Fruit fly (Drosophila melanogaster) whole organism, embryonic: ENCODE data around the gene CG32564.

Experiments used
- CG10267 ChIP-seq: fragments of 200-800 bp; sonication (Bioruptor generic); optimal IDR thresholded peaks from 2 replicates; lab custom pipeline; 2018; ENCODE audit warnings: missing biosample characterization, mild to moderate bottlenecking, missing genetic modification characterization, moderate library complexity
- CG3995 ChIP-seq: fragments of 200-800 bp; sonication (Bioruptor generic); optimal IDR thresholded peaks from 3 replicates; lab custom pipeline; 2016; ENCODE audit warnings: missing biosample characterization, missing genetic modification characterization
- az2 ChIP-seq: fragments of 200-800 bp; sonication (Bioruptor generic); optimal IDR thresholded peaks from 3 replicates; lab custom pipeline; 2016; ENCODE audit warnings: missing biosample characterization, missing genetic modification characterization
- esg ChIP-seq: fragments of 200-800 bp; sonication (Bioruptor generic); conservative IDR thresholded peaks from 2 replicates; pipeline ENCODE4 v1.3.6; 2022; ENCODE audit warnings: missing biosample characterization, missing genetic modification characterization
- fd102C ChIP-seq: fragments of 200-800 bp; sonication (Bioruptor generic); optimal IDR thresholded peaks from 2 replicates; lab custom pipeline; 2018; ENCODE audit warnings: missing biosample characterization, mild to moderate bottlenecking, missing genetic modification characterization, moderate library complexity
- gt ChIP-seq: fragments of 200-800 bp; sonication (Bioruptor generic); IDR thresholded peaks from 2 replicates; pipeline ENCODE4 v1.3.6; 2022; ENCODE audit warnings: missing biosample characterization, missing genetic modification characterization
- maf-S ChIP-seq: fragments of 200-800 bp; sonication (Bioruptor generic); optimal IDR thresholded peaks from 2 replicates; lab custom pipeline; 2016; ENCODE audit warnings: missing biosample characterization, missing genetic modification characterization
- otp ChIP-seq: fragments of 200-800 bp; sonication (Bioruptor generic); IDR thresholded peaks from 3 replicates; pipeline ENCODE4, ENCODE4 v1.3.6; 2022; ENCODE audit warnings: missing biosample characterization, missing genetic modification characterization
- pan ChIP-seq, 4 experiments: fragments of >200 bp in 3 of 4; fragments of 200-800 bp in 1 of 4; sonication (Bioruptor generic) in 1 of 4; optimal IDR thresholded peaks in 3 of 4; IDR thresholded peaks in 1 of 4; 2 replicates each; pipeline versions ENCODE4 v1.3.6 to Lab custom; 2017 to 2022; ENCODE audit warnings: missing biosample characterization in 2 of 4, missing genetic modification characterization in 2 of 4, mixed read lengths in 1 of 4
- ro ChIP-seq: fragments of 200-800 bp; sonication (Bioruptor generic); IDR thresholded peaks from 2 replicates; pipeline ENCODE4 v1.3.6; 2022; ENCODE audit warnings: missing biosample characterization, missing genetic modification characterization
- sc ChIP-seq, 3 experiments: fragments of >200 bp in 2 of 3; fragments of 200-800 bp in 1 of 3; sonication (Bioruptor generic) in 1 of 3; optimal IDR thresholded peaks; 2 replicates in 2 of 3; 3 replicates in 1 of 3; lab custom pipeline; 2017; ENCODE audit warnings: mild to moderate bottlenecking in 1 of 3, missing biosample characterization in 1 of 3, missing genetic modification characterization in 1 of 3, missing genetic modification reagents in 1 of 3
- scrt ChIP-seq: fragments of 200-800 bp; sonication (Bioruptor generic); optimal IDR thresholded peaks from 2 replicates; lab custom pipeline; 2018; ENCODE audit warnings: missing biosample characterization, mild to moderate bottlenecking, missing genetic modification characterization, moderate library complexity
- tin ChIP-seq: fragments of 200-800 bp; sonication (Bioruptor generic); optimal IDR thresholded peaks from 3 replicates; lab custom pipeline; 2016; ENCODE audit warnings: missing biosample characterization, missing genetic modification characterization
- zfh1 ChIP-seq: fragments of 200-800 bp; sonication (Bioruptor generic); IDR thresholded peaks from 3 replicates; pipeline ENCODE4 v1.3.6; 2022; ENCODE audit warnings: missing biosample characterization, missing genetic modification characterization

DNA sequence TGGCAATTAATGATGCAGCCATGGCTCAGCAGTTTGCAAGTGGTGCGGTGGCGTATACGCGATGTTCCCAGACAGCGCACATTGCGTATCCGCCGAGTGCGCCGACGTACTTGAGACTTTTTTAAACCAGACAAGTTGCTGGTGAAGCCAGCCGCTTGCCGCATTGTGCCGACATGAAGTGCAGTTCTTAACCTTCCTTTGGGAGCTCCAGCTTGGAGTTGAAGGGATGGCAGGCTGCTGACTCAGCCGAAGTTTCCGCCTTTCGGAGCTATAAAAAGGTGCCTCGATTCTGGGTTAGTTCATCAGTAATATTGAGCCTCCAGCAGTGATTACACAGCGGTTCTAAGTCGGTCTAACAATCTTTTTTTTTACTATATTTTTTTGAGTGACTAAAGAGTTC, 14.9 kb downstream of the CG32564 start, which contains the start of gene CG5172:
- TF ChIP-seq ro (GFP tag; lab: Robert Waterston, UW) (no peak), pan (optimal IDR thresholded peaks at IDR 0.05; lab: Kevin White, UChicago) (no peak), pan (GFP tag; optimal IDR thresholded peaks at IDR 0.05 in 1 of 2, IDR thresholded peaks at IDR 0.05 in 1 of 2) (no peak), scrt (GFP tag; lab: Kevin White, UChicago) (no peak), az2 (GFP tag; lab: Kevin White, UChicago) (no peak), otp (no peak), sc (optimal IDR thresholded peaks at IDR 0.05; lab: Kevin White, UChicago) (no peak), sc (GFP tag; optimal IDR thresholded peaks at IDR 0.05; lab: Kevin White, UChicago) (no peak), gt (no peak), maf-S (GFP tag; lab: Kevin White, UChicago) (no peak), fd102C (no peak), esg (GFP tag; lab: Robert Waterston, UW) (no peak), CG3995 (GFP tag; lab: Kevin White, UChicago) (no peak), tin (GFP tag; lab: Kevin White, UChicago) (no peak), zfh1 (GFP tag; lab: Robert Waterston, UW) (no peak), CG10267 (tag; lab: Kevin White, UChicago) (no peak)
